Fruit fly (Drosophila melanogaster): ENCODE measurements around the gene CG1632.

Gene CG1632

dm6 chrX:8252284-8252886, at the start of gene CG1632 (continued):
- TF ChIP-seq esn (GFP tag; optimal IDR thresholded peaks at IDR 0.05), result peak; percentile 91
- peak; percentile 83 for TF ChIP-seq CG10631 (GFP tag; optimal IDR thresholded peaks at IDR 0.05)
- peak; percentile 84 for TF ChIP-seq CG6163 (GFP tag; IDR thresholded peaks at IDR 0.05)
- peak; percentile 83 for TF ChIP-seq CG3919 (GFP tag; optimal IDR thresholded peaks at IDR 0.05)
- TF ChIP-seq topi (GFP tag; optimal IDR thresholded peaks at IDR 0.05), result peak; percentile 88
- peak; percentile 52 for TF ChIP-seq CG8319 (GFP tag; optimal IDR thresholded peaks at IDR 0.05)
- TF ChIP-seq lz (GFP tag; optimal IDR thresholded peaks at IDR 0.05), result peak; percentile 89
- TF ChIP-seq CG10669 (GFP tag; optimal IDR thresholded peaks at IDR 0.05), result peak; percentile 79
- peak; percentile 80 for TF ChIP-seq CG31627 (GFP tag; optimal IDR thresholded peaks at IDR 0.05)

dm6 chrX:8202724-8203362, 49.6 kb upstream of the CG1632 start:
- TF ChIP-seq CG6792 (GFP tag; optimal IDR thresholded peaks at IDR 0.05) (peak; percentile 34), CG11902 (GFP tag; optimal IDR thresholded peaks at IDR 0.05) (no peak), dsx (GFP tag; optimal IDR thresholded peaks at IDR 0.05; ENCODE audit: poor library complexity, severe bottlenecking) (no peak), dac (GFP tag; optimal IDR thresholded peaks at IDR 0.05) (no peak), cyc (GFP tag; optimal IDR thresholded peaks at IDR 0.05) (no peak), CG8119 (GFP tag; IDR thresholded peaks at IDR 0.05) (peak; percentile 46; the same call in 2 of the 3 replicates), CG9139 (GFP tag; optimal IDR thresholded peaks at IDR 0.05) (peak; percentile 5), Eip75B (GFP tag; optimal IDR thresholded peaks at IDR 0.05) (peak; percentile 6), CG3032 (tag; optimal IDR thresholded peaks at IDR 0.05) (no peak), Hr38 (GFP tag; optimal IDR thresholded peaks at IDR 0.05) (no peak), CG16779 (tag; optimal IDR thresholded peaks at IDR 0.05) (no peak), net (GFP tag; optimal IDR thresholded peaks at IDR 0.05) (peak; percentile 1), CG3919 (GFP tag; optimal IDR thresholded peaks at IDR 0.05) (peak; percentile 35), CG8632 (GFP tag; optimal IDR thresholded peaks at IDR 0.05) (no peak), CG1621 (tag; optimal IDR thresholded peaks at IDR 0.05) (no peak), Lpt (GFP tag; optimal IDR thresholded peaks at IDR 0.05) (no peak), fd85E (GFP tag; optimal IDR thresholded peaks at IDR 0.05) (no peak), CG8319 (GFP tag; optimal IDR thresholded peaks at IDR 0.05) (no peak), eg (GFP tag; IDR thresholded peaks at IDR 0.05) (peak; percentile 35; the same call in 1 of the 3 replicates), vri (GFP tag; optimal IDR thresholded peaks at IDR 0.05) (no peak), CG11294 (GFP tag; IDR thresholded peaks at IDR 0.05) (peak; percentile 47; the same call in 1 of the 2 replicates), Ets21C (GFP tag; optimal IDR thresholded peaks at IDR 0.05) (no peak), CG6276 (GFP tag; optimal IDR thresholded peaks at IDR 0.05) (peak; percentile 35), CG11762 (GFP tag; optimal IDR thresholded peaks at IDR 0.05; ENCODE audit: insufficient read depth) (no peak), CG15336 (GFP tag; IDR thresholded peaks at IDR 0.05) (peak; percentile 43), achi (GFP tag; optimal IDR thresholded peaks at IDR 0.05) (peak; percentile 18), acj6 (GFP tag; optimal IDR thresholded peaks at IDR 0.05) (peak; percentile 5), Gug (GFP tag; IDR thresholded peaks at IDR 0.05) (peak; percentile 39; the same call in 1 of the 2 replicates), salr (GFP tag; optimal IDR thresholded peaks at IDR 0.05) (no peak), spab (GFP tag; optimal IDR thresholded peaks at IDR 0.05) (no peak), CG4318 (GFP tag; optimal IDR thresholded peaks at IDR 0.05) (no peak), ss (GFP tag; optimal IDR thresholded peaks at IDR 0.05) (peak in 1 of 2 experiments; percentile 12), fkh (GFP tag; optimal IDR thresholded peaks at IDR 0.05) (no peak), Ets96B (tag; optimal IDR thresholded peaks at IDR 0.05) (peak; percentile 19), topi (GFP tag; optimal IDR thresholded peaks at IDR 0.05) (peak; percentile 26), pdm3 (GFP tag; optimal IDR thresholded peaks at IDR 0.05) (peak; percentile 44), CG10631 (GFP tag; optimal IDR thresholded peaks at IDR 0.05) (peak; percentile 17), svp (GFP tag) (peak; percentile 66), CG6163 (GFP tag; IDR thresholded peaks at IDR 0.05) (0 out of 3 replicates have a peak, but pooled peaks have one; percentile 26), Sox14 (GFP tag; optimal IDR thresholded peaks at IDR 0.05) (peak; percentile 10), CG6854 (GFP tag; optimal IDR thresholded peaks at IDR 0.05) (no peak), Hr39 (GFP tag; optimal IDR thresholded peaks at IDR 0.05) (peak; percentile 11), CG10669 (GFP tag; optimal IDR thresholded peaks at IDR 0.05) (peak; percentile 37), Sox15 (GFP tag; optimal IDR thresholded peaks at IDR 0.05) (no peak), CG31627 (GFP tag; optimal IDR thresholded peaks at IDR 0.05) (peak; percentile 24)

Measured in whole organism, prepupa.